Worm (Caenorhabditis elegans): ENCODE results near the gene sna-1.

DNA sequence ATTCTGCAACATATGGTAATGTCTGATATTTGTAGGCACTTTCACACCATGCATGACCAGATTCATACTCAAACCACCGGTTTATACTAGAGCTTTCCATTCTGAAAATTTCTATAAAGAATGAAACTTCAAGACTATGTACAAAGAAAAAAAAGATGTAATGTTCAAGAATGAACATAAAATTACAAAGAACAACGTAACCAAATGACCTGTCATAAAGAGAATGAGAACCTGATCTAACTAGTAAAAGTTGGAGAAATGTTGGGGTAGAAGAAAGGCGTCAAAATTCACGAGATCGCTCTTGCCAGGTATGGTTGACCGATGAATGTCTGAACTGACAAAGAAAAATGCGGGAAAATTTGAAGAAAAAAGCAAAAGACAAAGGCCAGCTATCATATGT lies 12.9 kb downstream of the sna-1 start, which contains the start of gene W02F12.2:
- TF ChIP-seq snpc-4 (GFP tag; optimal IDR thresholded peaks at IDR 0.05), result no peak
- no peak for TF ChIP-seq snpc-4 (tag; optimal IDR thresholded peaks at IDR 0.05)
- TF ChIP-seq F49E8.2 (tag; optimal IDR thresholded peaks at IDR 0.05; ENCODE audit: insufficient read depth), result no peak
- no peak for TF ChIP-seq mxl-1 (tag; optimal IDR thresholded peaks at IDR 0.05)

Measured in whole organism, young adult.